Fruit fly (Drosophila melanogaster): ENCODE results near the gene Mgat2.

- TF ChIP-seq EcR (GFP tag; optimal IDR thresholded peaks at IDR 0.05) (no peak), CG8159 (tag; optimal IDR thresholded peaks at IDR 0.05) (no peak), Pif1B (GFP tag; optimal IDR thresholded peaks at IDR 0.05) (no peak), CG14655 (GFP tag; optimal IDR thresholded peaks at IDR 0.05) (peak; percentile 58), Snoo (tag; optimal IDR thresholded peaks at IDR 0.05) (no peak), CG15710 (tag; optimal IDR thresholded peaks at IDR 0.05) (no peak), CG12605 (GFP tag; IDR thresholded peaks at IDR 0.05) (no peak), CG4496 (GFP tag; IDR thresholded peaks at IDR 0.05) (peak; percentile 72)
Measured at dm6 chr3R:30012602-30013489, 9.2 kb downstream of the Mgat2 start.
